Fruit fly (Drosophila melanogaster) whole organism, embryonic: Measurements from ENCODE around the gene CG2444.

ENCODE experiments used
- ATbp ChIP-seq: fragments of 200-800 bp; sonication (Bioruptor generic); optimal IDR thresholded peaks from 2 replicates; lab custom pipeline; 2017; ENCODE audit warnings: missing biosample characterization, mild to moderate bottlenecking, missing genetic modification characterization, missing genetic modification reagents
- CG10267 ChIP-seq: fragments of 200-800 bp; sonication (Bioruptor generic); optimal IDR thresholded peaks from 2 replicates; lab custom pipeline; 2018; ENCODE audit warnings: missing biosample characterization, mild to moderate bottlenecking, missing genetic modification characterization, moderate library complexity
- CG11247 ChIP-seq: fragments of 200-800 bp; sonication (Bioruptor generic); IDR thresholded peaks from 2 replicates; pipeline ENCODE4 v1.3.6; 2022; ENCODE audit warnings: missing biosample characterization, missing genetic modification characterization
- CG12104 ChIP-seq: fragments of 200-800 bp; sonication (Bioruptor generic); optimal IDR thresholded peaks from 3 replicates; lab custom pipeline; 2016; ENCODE audit warnings: missing biosample characterization, missing genetic modification characterization
- CG12236 ChIP-seq: fragments of 200-800 bp; sonication (Bioruptor generic); optimal IDR thresholded peaks from 2 replicates; lab custom pipeline; 2016; ENCODE audit warnings: missing biosample characterization, missing genetic modification characterization
- CG13287 ChIP-seq: fragments of 200-800 bp; sonication (Bioruptor generic); IDR thresholded peaks from 2 replicates; pipeline ENCODE4 v1.3.6; 2022; ENCODE audit warnings: missing biosample characterization, missing genetic modification characterization; ENCODE audit not compliant: partially characterized antibody
- CG15269 ChIP-seq: fragments of 200-800 bp; sonication (Bioruptor generic); optimal IDR thresholded peaks from 2 replicates; lab custom pipeline; 2018; ENCODE audit warnings: missing biosample characterization, mild to moderate bottlenecking, missing genetic modification characterization, moderate library complexity
- CG15479 ChIP-seq: fragments of 200-800 bp; sonication (Bioruptor generic); optimal IDR thresholded peaks from 3 replicates; lab custom pipeline; 2019; ENCODE audit warnings: missing biosample characterization, mild to moderate bottlenecking, missing genetic modification characterization, moderate library complexity
- CG16815 ChIP-seq: fragments of 200-800 bp; sonication (Bioruptor generic); optimal IDR thresholded peaks from 3 replicates; lab custom pipeline; 2017; ENCODE audit warnings: missing biosample characterization, mild to moderate bottlenecking, missing genetic modification characterization
- CG34422 ChIP-seq: fragments of 200-800 bp; sonication (Bioruptor generic); IDR thresholded peaks from 3 replicates; pipeline ENCODE4 v1.3.6; 2022; ENCODE audit warnings: missing biosample characterization, missing genetic modification characterization
- CG4404 ChIP-seq: fragments of 200-800 bp; sonication (Bioruptor generic); IDR thresholded peaks from 2 replicates; pipeline ENCODE4 v1.3.6; 2022; ENCODE audit warnings: missing biosample characterization, missing genetic modification characterization
- CG4854 ChIP-seq: fragments of 200-800 bp; sonication (Bioruptor generic); optimal IDR thresholded peaks from 2 replicates; lab custom pipeline; 2016; ENCODE audit warnings: missing biosample characterization, missing genetic modification characterization, inconsistent platforms
- CG6654 ChIP-seq: fragments of 200-800 bp; sonication (Bioruptor generic); optimal IDR thresholded peaks from 2 replicates; lab custom pipeline; 2017; ENCODE audit warnings: missing biosample characterization, mild to moderate bottlenecking, missing genetic modification characterization
- CG7786 ChIP-seq: fragments of 200-800 bp; sonication (Bioruptor generic); optimal IDR thresholded peaks from 2 replicates; lab custom pipeline; 2016; ENCODE audit warnings: missing biosample characterization, missing genetic modification characterization
- CG9727 ChIP-seq: fragments of 200-800 bp; sonication (Bioruptor generic); optimal IDR thresholded peaks from 3 replicates; lab custom pipeline; 2017; ENCODE audit warnings: missing biosample characterization, mild to moderate bottlenecking, missing genetic modification characterization
- CkIIα-i1 ChIP-seq: fragments of 200-800 bp; sonication (Bioruptor generic); IDR thresholded peaks from 2 replicates; pipeline ENCODE4 v1.3.6; 2022; ENCODE audit warnings: missing biosample characterization, missing genetic modification characterization
- D19B ChIP-seq: fragments of 200-800 bp; sonication (Bioruptor generic); optimal IDR thresholded peaks from 2 replicates; lab custom pipeline; 2017; ENCODE audit warnings: missing biosample characterization, mild to moderate bottlenecking, missing genetic modification characterization
- Dad ChIP-seq: fragments of 200-800 bp; sonication (Bioruptor generic); optimal IDR thresholded peaks from 3 replicates; lab custom pipeline; 2016; ENCODE audit warnings: missing biosample characterization, missing genetic modification characterization
- Deaf1 ChIP-seq: fragments of 200-800 bp; optimal IDR thresholded peaks from 3 replicates; lab custom pipeline; 2019; ENCODE audit warnings: missing biosample characterization, mild to moderate bottlenecking, missing genetic modification characterization, moderate library complexity
- Dek ChIP-seq: fragments of 200-800 bp; sonication (Bioruptor generic); optimal IDR thresholded peaks from 3 replicates; lab custom pipeline; 2019; ENCODE audit warnings: missing biosample characterization, mild to moderate bottlenecking, missing genetic modification characterization, moderate library complexity
- E2f2 ChIP-seq: fragments of 200-800 bp; sonication (Bioruptor generic); IDR thresholded peaks from 2 replicates; pipeline ENCODE4 v1.3.6; 2022; ENCODE audit warnings: missing biosample characterization, missing genetic modification characterization
- H15 ChIP-seq: fragments of 200-800 bp; sonication (Bioruptor generic); IDR thresholded peaks from 3 replicates; pipeline ENCODE4 v1.3.6; 2022; ENCODE audit warnings: missing biosample characterization, missing genetic modification characterization
- HLH3B ChIP-seq: fragments of 200-800 bp; sonication (Bioruptor generic); IDR thresholded peaks from 2 replicates; pipeline ENCODE4 v1.3.6; 2022; ENCODE audit warnings: missing biosample characterization, missing genetic modification characterization
- HLH4C ChIP-seq: fragments of 200-800 bp; sonication (Bioruptor generic); IDR thresholded peaks from 3 replicates; pipeline ENCODE4 v1.3.6; 2022; ENCODE audit warnings: missing biosample characterization, missing genetic modification characterization; ENCODE audit not compliant: partially characterized antibody
- HLH54F ChIP-seq: fragments of 200-800 bp; sonication (Bioruptor generic); optimal IDR thresholded peaks from 3 replicates; lab custom pipeline; 2016; ENCODE audit warnings: missing biosample characterization, missing genetic modification characterization
- Hey ChIP-seq: fragments of 200-800 bp; sonication (Bioruptor generic); optimal IDR thresholded peaks from 3 replicates; lab custom pipeline; 2018; ENCODE audit warnings: missing biosample characterization, mild to moderate bottlenecking, missing genetic modification characterization
- Nf-YB ChIP-seq: fragments of 200-800 bp; sonication (Bioruptor generic); optimal IDR thresholded peaks from 3 replicates; lab custom pipeline; 2019; ENCODE audit warnings: missing biosample characterization, mild to moderate bottlenecking, missing genetic modification characterization, moderate library complexity
- Poxn ChIP-seq: fragments of 200-800 bp; sonication (Bioruptor generic); IDR thresholded peaks from 2 replicates; pipeline ENCODE4 v1.3.6; 2022; ENCODE audit warnings: missing biosample characterization, missing genetic modification characterization
- abd-A ChIP-seq: fragments of 200-800 bp; sonication (Bioruptor generic); optimal IDR thresholded peaks from 3 replicates; lab custom pipeline; 2019; ENCODE audit warnings: missing biosample characterization, mild to moderate bottlenecking, missing genetic modification characterization, moderate library complexity
- ac ChIP-seq: fragments of 200-800 bp; sonication (Bioruptor generic); optimal IDR thresholded peaks from 3 replicates; lab custom pipeline; 2017; ENCODE audit warnings: missing biosample characterization, mild to moderate bottlenecking, missing genetic modification characterization
- ash1 ChIP-seq: fragments of 200-800 bp; sonication (Bioruptor generic); optimal IDR thresholded peaks from 2 replicates; lab custom pipeline; 2018; ENCODE audit warnings: missing biosample characterization, mild to moderate bottlenecking, missing genetic modification characterization
- bab2 ChIP-seq: fragments of 200-800 bp; sonication (Bioruptor generic); optimal IDR thresholded peaks from 2 replicates; lab custom pipeline; 2016; ENCODE audit warnings: missing biosample characterization, missing genetic modification characterization
- chn ChIP-seq: fragments of 200-800 bp; sonication (Bioruptor generic); optimal IDR thresholded peaks from 2 replicates; lab custom pipeline; 2016; ENCODE audit warnings: missing biosample characterization, missing genetic modification characterization
- da ChIP-seq: fragments of 200-800 bp; sonication (Bioruptor generic); optimal IDR thresholded peaks from 2 replicates; lab custom pipeline; 2016; ENCODE audit warnings: missing biosample characterization, missing genetic modification characterization
- fru ChIP-seq: fragments of >200 bp; optimal IDR thresholded peaks from 2 replicates; lab custom pipeline; 2017
- hbn ChIP-seq: fragments of 200-800 bp; sonication (Bioruptor generic); IDR thresholded peaks from 2 replicates; pipeline ENCODE4 v1.3.6; 2022; ENCODE audit warnings: missing biosample characterization, missing genetic modification characterization; ENCODE audit not compliant: partially characterized antibody
- hkb ChIP-seq, 2 experiments: fragments of 200-800 bp in 1 of 2; fragments of >200 bp in 1 of 2; sonication (Bioruptor generic) in 1 of 2; IDR thresholded peaks in 1 of 2; optimal IDR thresholded peaks in 1 of 2; 2 replicates each; pipeline versions ENCODE4 v1.3.6 to Lab custom; 2017 to 2022; ENCODE audit warnings: missing biosample characterization in 1 of 2, missing genetic modification characterization in 1 of 2
- ind ChIP-seq: fragments of 200-800 bp; sonication (Bioruptor generic); optimal IDR thresholded peaks from 3 replicates; lab custom pipeline; 2016; ENCODE audit warnings: missing biosample characterization, missing genetic modification characterization
- kah ChIP-seq: fragments of 200-800 bp; sonication (Bioruptor generic); optimal IDR thresholded peaks from 2 replicates; lab custom pipeline; 2018; ENCODE audit warnings: missing biosample characterization, mild to moderate bottlenecking, missing genetic modification characterization
- knrl ChIP-seq: fragments of 200-800 bp; sonication (Bioruptor generic); IDR thresholded peaks from 3 replicates; pipeline ENCODE4 v1.3.6; 2022; ENCODE audit warnings: missing biosample characterization, missing genetic modification characterization; ENCODE audit not compliant: partially characterized antibody
- lmd ChIP-seq: fragments of 200-800 bp; sonication (Bioruptor generic); IDR thresholded peaks from 2 replicates; pipeline ENCODE4 v1.3.6; 2022; ENCODE audit warnings: missing biosample characterization, missing genetic modification characterization
- lola ChIP-seq, 3 experiments: fragments of >200 bp in 2 of 3; fragments of 200-800 bp in 1 of 3; sonication (Bioruptor generic) in 1 of 3; optimal IDR thresholded peaks; 2 replicates each; lab custom pipeline; 2017 to 2019; ENCODE audit warnings: missing biosample characterization in 3 of 3, missing genetic modification characterization in 3 of 3, mild to moderate bottlenecking in 1 of 3, moderate library complexity in 1 of 3
- nom ChIP-seq: fragments of 200-800 bp; sonication (Bioruptor generic); optimal IDR thresholded peaks from 2 replicates; lab custom pipeline; 2017; ENCODE audit warnings: missing biosample characterization, missing genetic modification characterization, mild to moderate bottlenecking, moderate library complexity, missing genetic modification reagents
- p53 ChIP-seq: fragments of 200-800 bp; sonication (Bioruptor generic); optimal IDR thresholded peaks from 2 replicates; lab custom pipeline; 2016; ENCODE audit warnings: missing biosample characterization, missing genetic modification characterization
- pho ChIP-seq: fragments of 200-800 bp; sonication (Bioruptor generic); optimal IDR thresholded peaks from 2 replicates; lab custom pipeline; 2016; ENCODE audit warnings: missing biosample characterization, missing genetic modification characterization
- pnt ChIP-seq: fragments of 200-800 bp; sonication (Bioruptor generic); optimal IDR thresholded peaks from 3 replicates; lab custom pipeline; 2016; ENCODE audit warnings: missing biosample characterization, missing genetic modification characterization
- pum ChIP-seq: fragments of 200-800 bp; sonication (Bioruptor generic); optimal IDR thresholded peaks from 2 replicates; lab custom pipeline; 2016; ENCODE audit warnings: missing biosample characterization, missing genetic modification characterization
- schlank ChIP-seq: fragments of 200-800 bp; sonication (Bioruptor generic); optimal IDR thresholded peaks from 2 replicates; lab custom pipeline; 2018; ENCODE audit warnings: missing biosample characterization, mild to moderate bottlenecking, missing genetic modification characterization
- tup ChIP-seq: fragments of 200-800 bp; sonication (Bioruptor generic); optimal IDR thresholded peaks from 2 replicates; lab custom pipeline; 2016; ENCODE audit warnings: missing biosample characterization, mild to moderate bottlenecking, missing genetic modification characterization, moderate library complexity
- zen ChIP-seq: fragments of 200-800 bp; sonication (Bioruptor generic); optimal IDR thresholded peaks from 3 replicates; lab custom pipeline; 2018; ENCODE audit warnings: missing biosample characterization, mild to moderate bottlenecking, missing genetic modification characterization, moderate library complexity
- zfh2 ChIP-seq: fragments of 200-800 bp; sonication (Bioruptor generic); optimal IDR thresholded peaks from 2 replicates; lab custom pipeline; 2016; ENCODE audit warnings: missing biosample characterization, missing genetic modification characterization

Gene CG2444

dm6 chrX:11720138-11720537 is 15.0 kb upstream of the CG2444 start, which contains the start of gene Tango10 (continued):
- no peak for TF ChIP-seq ac (GFP tag; lab: Kevin White, UChicago)
- no peak for TF ChIP-seq hkb (optimal IDR thresholded peaks at IDR 0.05; lab: Kevin White, UChicago)
- no peak for TF ChIP-seq hkb (GFP tag; IDR thresholded peaks at IDR 0.05; lab: Robert Waterston, UW)
- peak; percentile 66 for TF ChIP-seq CG4404
- peak; percentile 55 for TF ChIP-seq pum (GFP tag; lab: Kevin White, UChicago)
- TF ChIP-seq pnt (GFP tag; lab: Kevin White, UChicago), result peak; percentile 21
- no peak for TF ChIP-seq Dek (tag; lab: Kevin White, UChicago)
- TF ChIP-seq D19B (GFP tag; lab: Kevin White, UChicago), result no peak
- TF ChIP-seq ATbp (GFP tag; lab: Kevin White, UChicago), result no peak
- TF ChIP-seq CG12236 (GFP tag; lab: Kevin White, UChicago), result no peak
- no peak for TF ChIP-seq CG11247
- no peak for TF ChIP-seq CkIIα-i1 (GFP tag; lab: Robert Waterston, UW)
- peak; percentile 48 for TF ChIP-seq CG9727 (GFP tag; lab: Kevin White, UChicago)
- TF ChIP-seq pho (GFP tag; lab: Kevin White, UChicago), result peak; percentile 63
- TF ChIP-seq zen, result peak; percentile 57
- no peak for TF ChIP-seq Deaf1
- peak; percentile 51 for TF ChIP-seq CG10267 (tag; lab: Kevin White, UChicago)
- peak; percentile 61 for TF ChIP-seq zfh2
- TF ChIP-seq tup, result no peak
- peak; percentile 61 for TF ChIP-seq HLH54F (GFP tag; lab: Kevin White, UChicago)
- TF ChIP-seq Poxn (GFP tag; lab: Robert Waterston, UW), result no peak
- TF ChIP-seq lola (GFP tag; optimal IDR thresholded peaks at IDR 0.05; lab: Kevin White, UChicago), result peak in 1 of 3 experiments; percentile 64
- no peak for TF ChIP-seq Nf-YB (GFP tag; lab: Kevin White, UChicago)
- no peak for TF ChIP-seq nom (GFP tag; lab: Kevin White, UChicago)
- TF ChIP-seq E2f2 (GFP tag; lab: Robert Waterston, UW), result peak; percentile 88
- peak; percentile 23 for TF ChIP-seq chn (GFP tag; lab: Kevin White, UChicago)
- TF ChIP-seq da (GFP tag; lab: Kevin White, UChicago), result no peak
- peak; percentile 58 for TF ChIP-seq HLH3B (GFP tag; lab: Robert Waterston, UW)
- peak; percentile 86 for TF ChIP-seq knrl (GFP tag; lab: Robert Waterston, UW)
- no peak for TF ChIP-seq ash1
- TF ChIP-seq CG4854 (GFP tag; lab: Kevin White, UChicago), result no peak
- TF ChIP-seq HLH4C (GFP tag; lab: Robert Waterston, UW), result peak; percentile 83
- TF ChIP-seq Hey (tag; lab: Kevin White, UChicago), result no peak
- peak; percentile 61 for TF ChIP-seq lmd (GFP tag; lab: Robert Waterston, UW)
- TF ChIP-seq bab2 (GFP tag; lab: Kevin White, UChicago), result no peak
- TF ChIP-seq CG15269 (tag; lab: Kevin White, UChicago), result peak; percentile 48
- TF ChIP-seq fru (lab: Kevin White, UChicago), result no peak
- peak; percentile 40 for TF ChIP-seq ind
- peak; percentile 21 for TF ChIP-seq CG16815 (GFP tag; lab: Kevin White, UChicago)
- peak; percentile 49; the same call in 1 of the 3 replicates for TF ChIP-seq CG34422
- TF ChIP-seq Dad, result peak; percentile 39
- TF ChIP-seq abd-A (tag; lab: Kevin White, UChicago), result no peak
- TF ChIP-seq CG6654, result no peak
- peak; percentile 88 for TF ChIP-seq CG13287 (GFP tag; lab: Robert Waterston, UW)
- TF ChIP-seq CG15479 (GFP tag; lab: Kevin White, UChicago), result no peak
- TF ChIP-seq p53 (GFP tag; lab: Kevin White, UChicago), result peak; percentile 30
- peak; percentile 75 for TF ChIP-seq hbn (GFP tag; lab: Robert Waterston, UW)
- TF ChIP-seq H15 (GFP tag; lab: Robert Waterston, UW), result peak; percentile 34; the same call in 1 of the 3 replicates
- TF ChIP-seq CG7786, result peak; percentile 52
- no peak for TF ChIP-seq CG12104 (GFP tag; lab: Kevin White, UChicago)
- TF ChIP-seq kah (GFP tag; lab: Kevin White, UChicago), result no peak
- TF ChIP-seq schlank (tag; lab: Kevin White, UChicago), result no peak
